Worm (Caenorhabditis elegans) whole organism, L3 larva: ENCODE data around the gene Y57G11C.5.
A peak's percentile ranks its signal among the peaks of the same experiment; 100 is the strongest.

ENCODE experiments used
- ceh-28 ChIP-seq: fragments of 150-350 bp; optimal IDR thresholded peaks from 2 replicates; lab custom pipeline; 2014; ENCODE audit warnings: missing biosample characterization, missing genetic modification reagents, missing genetic modification characterization
- ceh-9 ChIP-seq: sonication (generic microtip); optimal IDR thresholded peaks from 2 replicates; lab custom pipeline; 2018; ENCODE audit warnings: missing biosample characterization, missing genetic modification characterization
- elt-1 ChIP-seq: fragments of 150-350 bp; optimal IDR thresholded peaks from 2 replicates; lab custom pipeline; 2014; ENCODE audit warnings: missing biosample characterization, missing genetic modification characterization
- eor-1 ChIP-seq, 2 experiments: fragments of 150-350 bp; optimal IDR thresholded peaks; 2 replicates each; lab custom pipeline; 2014 to 2018; ENCODE audit warnings: missing biosample characterization in 2 of 2, missing genetic modification characterization in 2 of 2
- lin-39 ChIP-seq: fragments of 150-350 bp; optimal IDR thresholded peaks from 2 replicates; lab custom pipeline; 2018; ENCODE audit warnings: missing biosample characterization, missing genetic modification reagents, missing genetic modification characterization
- mdl-1 ChIP-seq: fragments of 150-350 bp; optimal IDR thresholded peaks from 2 replicates; lab custom pipeline; 2014; ENCODE audit warnings: missing biosample characterization, missing genetic modification characterization
- nhr-11 ChIP-seq: fragments of 150-350 bp; optimal IDR thresholded peaks from 2 replicates; lab custom pipeline; 2014; ENCODE audit warnings: missing biosample characterization, missing genetic modification characterization
- nhr-43 ChIP-seq: sonication (generic microtip); optimal IDR thresholded peaks from 2 replicates; lab custom pipeline; 2016; ENCODE audit warnings: mild to moderate bottlenecking, missing genetic modification characterization, missing compliant biosample characterization; ENCODE audit not compliant: poor library complexity, severe bottlenecking
- skn-1 ChIP-seq: fragments of 150-350 bp; optimal IDR thresholded peaks from 2 replicates; lab custom pipeline; 2014; ENCODE audit warnings: missing biosample characterization, missing genetic modification characterization
- snpc-4 ChIP-seq: fragments of 150-350 bp; optimal IDR thresholded peaks from 2 replicates; lab custom pipeline; 2014; ENCODE audit warnings: missing biosample characterization, missing genetic modification characterization
- ztf-4 ChIP-seq: fragments of 150-350 bp; optimal IDR thresholded peaks from 2 replicates; lab custom pipeline; 2014; ENCODE audit warnings: missing biosample characterization, missing genetic modification characterization

ce11 chrIV:14767693-14768251, 2.5 kb upstream of the Y57G11C.5 start, which contains the start of the genes mrps-7 and Y57G11C.3:
- TF ChIP-seq ceh-9, result no peak
- TF ChIP-seq elt-1 (tag; lab: Kevin White, UChicago), result peak; percentile 68
- peak; percentile 80 for TF ChIP-seq ceh-28 (tag; lab: Kevin White, UChicago)
- TF ChIP-seq snpc-4 (tag; lab: Kevin White, UChicago), result peak; percentile 84
- no peak for TF ChIP-seq mdl-1 (tag; lab: Kevin White, UChicago)
- TF ChIP-seq nhr-11 (tag; lab: Kevin White, UChicago), result peak; percentile 68
- TF ChIP-seq nhr-43, result peak; percentile 86
- TF ChIP-seq eor-1 (tag; optimal IDR thresholded peaks at IDR 0.05; lab: Kevin White, UChicago), result peak in 1 of 2 experiments; percentile 38
- peak; percentile 93 for TF ChIP-seq skn-1 (tag; lab: Kevin White, UChicago)
- peak; percentile 1 for TF ChIP-seq ztf-4 (tag; lab: Kevin White, UChicago)
- peak; percentile 87 for TF ChIP-seq lin-39 (tag; lab: Kevin White, UChicago)
